Fruit fly (Drosophila melanogaster) whole organism, adult: ENCODE measurements around the gene CG15923.

Source experiments
- CG11617 ChIP-seq: fragments of 200-800 bp; sonication (Bioruptor generic); optimal IDR thresholded peaks from 2 replicates; lab custom pipeline; 2017; ENCODE audit warnings: mild to moderate bottlenecking, missing biosample characterization, missing genetic modification reagents, missing genetic modification characterization
- CG12768 ChIP-seq: fragments of 200-800 bp; sonication (Bioruptor generic); optimal IDR thresholded peaks from 2 replicates; lab custom pipeline; 2017; ENCODE audit warnings: missing biosample characterization, missing genetic modification characterization, mild to moderate bottlenecking, moderate library complexity, missing genetic modification reagents
- CG14711 ChIP-seq: fragments of 200-800 bp; sonication (Bioruptor generic); optimal IDR thresholded peaks from 2 replicates; lab custom pipeline; 2018; ENCODE audit warnings: missing biosample characterization, mild to moderate bottlenecking, missing genetic modification characterization, moderate library complexity
- CG1620 ChIP-seq: fragments of 200-800 bp; sonication (Bioruptor generic); optimal IDR thresholded peaks from 2 replicates; lab custom pipeline; 2016; ENCODE audit warnings: missing biosample characterization, missing genetic modification characterization
- CG33017 ChIP-seq: fragments of 200-800 bp; sonication (Bioruptor generic); optimal IDR thresholded peaks from 2 replicates; lab custom pipeline; 2018; ENCODE audit warnings: missing biosample characterization, mild to moderate bottlenecking, missing genetic modification characterization, moderate library complexity
- CG7045 ChIP-seq: fragments of 200-800 bp; sonication (Bioruptor generic); optimal IDR thresholded peaks from 2 replicates; lab custom pipeline; 2017; ENCODE audit warnings: missing biosample characterization, mild to moderate bottlenecking, missing genetic modification characterization
- Hr96 ChIP-seq: fragments of 200-800 bp; sonication (Bioruptor generic); optimal IDR thresholded peaks from 2 replicates; lab custom pipeline; 2016; ENCODE audit warnings: missing biosample characterization, missing genetic modification characterization
- bab1 ChIP-seq: fragments of 200-800 bp; sonication (Bioruptor generic); optimal IDR thresholded peaks from 3 replicates; lab custom pipeline; 2019; ENCODE audit warnings: missing biosample characterization, mild to moderate bottlenecking, missing genetic modification characterization, moderate library complexity
- cic ChIP-seq: fragments of 200-800 bp; sonication (Bioruptor generic); optimal IDR thresholded peaks from 2 replicates; lab custom pipeline; 2017; ENCODE audit warnings: missing biosample characterization, mild to moderate bottlenecking, missing genetic modification characterization, moderate library complexity
- cnc ChIP-seq, 2 experiments: fragments of >200 bp; optimal IDR thresholded peaks; 2 replicates each; lab custom pipeline; 2017
- kay ChIP-seq: fragments of 200-800 bp; sonication (Bioruptor generic); peaks from one replicate; lab custom pipeline; 2016; ENCODE audit warnings: missing biosample characterization, missing genetic modification characterization, borderline replicate concordance
- toe ChIP-seq: fragments of 200-800 bp; sonication (Bioruptor generic); optimal IDR thresholded peaks from 2 replicates; lab custom pipeline; 2016; ENCODE audit warnings: missing biosample characterization, missing genetic modification characterization

- no peak for TF ChIP-seq CG11617
- no peak for TF ChIP-seq CG14711 (tag; lab: Kevin White, UChicago)
- no peak for TF ChIP-seq CG33017 (tag; lab: Kevin White, UChicago)
- no peak for TF ChIP-seq CG1620 (GFP tag; lab: Kevin White, UChicago)
- no peak for TF ChIP-seq cic (GFP tag; lab: Kevin White, UChicago)
- TF ChIP-seq toe (GFP tag; lab: Kevin White, UChicago), result no peak
- no peak for TF ChIP-seq Hr96
- no peak for TF ChIP-seq CG12768 (GFP tag; lab: Kevin White, UChicago)
- TF ChIP-seq cnc (optimal IDR thresholded peaks at IDR 0.05; lab: Kevin White, UChicago), result no peak
- TF ChIP-seq CG7045, result no peak
- no peak for TF ChIP-seq kay (GFP tag; lab: Kevin White, UChicago)
- no peak for TF ChIP-seq bab1 (GFP tag; lab: Kevin White, UChicago)
Observed at dm6 chr3R:20617583-20617982, 882 bp upstream of the CG15923 start, which contains the start of gene CG5466.
